Worm (Caenorhabditis elegans): Measurements from ENCODE around the gene iff-1.

ce11 chrIII:9789083-9789482 lies 42.1 kb upstream of the iff-1 start:
- TF ChIP-seq lin-13 (GFP tag; optimal IDR thresholded peaks at IDR 0.05) (no peak), ama-1 (optimal IDR thresholded peaks at IDR 0.05) (no peak), nhr-10 (tag; optimal IDR thresholded peaks at IDR 0.05) (no peak), nhr-25 (tag; optimal IDR thresholded peaks at IDR 0.05) (no peak), skn-1 (tag; optimal IDR thresholded peaks at IDR 0.05) (no peak), lsy-2 (tag; optimal IDR thresholded peaks at IDR 0.05) (no peak), zag-1 (tag; optimal IDR thresholded peaks at IDR 0.05) (no peak)

Data from whole organism, L2 larva.